Worm (Caenorhabditis elegans): ENCODE data around the gene B0432.9.
A peak's percentile ranks its signal among the peaks of the same experiment; 100 is the strongest.

B0432.9 gene

ce11 chrII:282483-282882 lies 1.0 kb downstream of the B0432.9 start, which contains the start of gene trul-1:
trul-1 (minus strand) TSS chrII:282583.
- TF ChIP-seq elt-3 (tag; optimal IDR thresholded peaks at IDR 0.05) (no peak), unc-130 (tag; optimal IDR thresholded peaks at IDR 0.05) (no peak), xbp-1 (tag; optimal IDR thresholded peaks at IDR 0.05) (no peak), unc-30 (tag; optimal IDR thresholded peaks at IDR 0.05) (no peak), lin-14 (GFP tag; optimal IDR thresholded peaks at IDR 0.05) (no peak), swsn-7 (tag; optimal IDR thresholded peaks at IDR 0.05) (no peak), dpl-1 (GFP tag; optimal IDR thresholded peaks at IDR 0.05) (no peak), sptf-1 (tag; optimal IDR thresholded peaks at IDR 0.05) (no peak), nhr-85 (tag) (no peak)

ce11 chrII:278636-279035 lies 4.9 kb downstream of the B0432.9 start, which contains the start of gene B0432.8:
B0432.8 (minus strand) TSS chrII:278736.
- no peak for TF ChIP-seq hpl-2 (GFP tag; optimal IDR thresholded peaks at IDR 0.05)
- no peak for TF ChIP-seq aha-1 (tag; optimal IDR thresholded peaks at IDR 0.05)

- no peak for TF ChIP-seq ama-1 (optimal IDR thresholded peaks at IDR 0.05)
- TF ChIP-seq mef-2 (tag; optimal IDR thresholded peaks at IDR 0.05) = no peak
- TF ChIP-seq nhr-28 (tag; optimal IDR thresholded peaks at IDR 0.05) = no peak
- no peak for TF ChIP-seq lin-13 (GFP tag; optimal IDR thresholded peaks at IDR 0.05)
Measured at ce11 chrII:273872-274271, 9.6 kb downstream of the B0432.9 start, which contains the start of gene B0432.7. B0432.7 (minus strand) TSS chrII:273972.

ce11 chrII:264053-264452 lies 19.4 kb downstream of the B0432.9 start, which contains the start of gene B0432.14:
B0432.14 (plus strand) TSS chrII:264353.
- no peak for TF ChIP-seq hlh-17 (GFP tag; optimal IDR thresholded peaks at IDR 0.05; ENCODE audit: borderline replicate concordance)
- TF ChIP-seq C16A3.4 (tag; optimal IDR thresholded peaks at IDR 0.05) = no peak
- no peak for TF ChIP-seq lin-15B (tag; optimal IDR thresholded peaks at IDR 0.05)
- no peak for TF ChIP-seq elt-3 (tag; optimal IDR thresholded peaks at IDR 0.05)
- no peak for TF ChIP-seq ceh-88 (GFP tag; IDR thresholded peaks at IDR 0.05)
- TF ChIP-seq pag-3 (tag; optimal IDR thresholded peaks at IDR 0.05; ENCODE audit: borderline replicate concordance, insufficient read depth) = no peak
- no peak for TF ChIP-seq ets-5 (GFP tag; IDR thresholded peaks at IDR 0.05)
- TF ChIP-seq lin-13 (GFP tag; optimal IDR thresholded peaks at IDR 0.05) = no peak
- TF ChIP-seq mdl-1 (tag; optimal IDR thresholded peaks at IDR 0.05) = no peak
- TF ChIP-seq blmp-1 (tag; optimal IDR thresholded peaks at IDR 0.05) = no peak

- TF ChIP-seq aha-1 (tag; optimal IDR thresholded peaks at IDR 0.05) (no peak), dpl-1 (GFP tag; optimal IDR thresholded peaks at IDR 0.05) (no peak), C16A3.4 (tag; optimal IDR thresholded peaks at IDR 0.05) (no peak), grh-1 (GFP tag; IDR thresholded peaks at IDR 0.05) (no peak), lin-15B (tag; optimal IDR thresholded peaks at IDR 0.05) (no peak), lin-14 (GFP tag; optimal IDR thresholded peaks at IDR 0.05) (no peak), nhr-77 (tag; optimal IDR thresholded peaks at IDR 0.05) (no peak), sox-4 (tag; optimal IDR thresholded peaks at IDR 0.05) (no peak), vab-15 (tag; optimal IDR thresholded peaks at IDR 0.05) (no peak), fkh-4 (tag; optimal IDR thresholded peaks at IDR 0.05; ENCODE audit: borderline replicate concordance) (no peak)
Measured at ce11 chrII:263563-263962, 19.9 kb downstream of the B0432.9 start, which contains the start of gene scc-2. scc-2 (minus strand) TSS chrII:263663.

ce11 chrII:257519-257918 lies 26.0 kb downstream of the B0432.9 start, which contains the start of gene cat-2:
cat-2 (plus strand) TSS chrII:257819.
- TF ChIP-seq nhr-12 (tag; optimal IDR thresholded peaks at IDR 0.05) = no peak

ce11 chrII:255124-255523 lies 28.4 kb downstream of the B0432.9 start:
- TF ChIP-seq elt-3 (tag; optimal IDR thresholded peaks at IDR 0.05) (peak in 5 of 6 experiments; percentile 39 to 94 (median 62)), irx-1 (tag; optimal IDR thresholded peaks at IDR 0.05) (peak; percentile 94), nhr-19 (GFP tag; conservative IDR thresholded peaks at IDR 0.05) (peak; percentile 96), pag-3 (tag; optimal IDR thresholded peaks at IDR 0.05; ENCODE audit: borderline replicate concordance, insufficient read depth) (no peak), xbp-1 (tag; optimal IDR thresholded peaks at IDR 0.05) (peak; percentile 96), ceh-90 (tag; optimal IDR thresholded peaks at IDR 0.05) (peak; percentile 74), rnt-1 (tag; optimal IDR thresholded peaks at IDR 0.05) (peak; percentile 98), unc-62 (GFP tag; optimal IDR thresholded peaks at IDR 0.05) (no peak), jun-1 (tag; optimal IDR thresholded peaks at IDR 0.05) (peak; percentile 90), C34B4.2 (tag; optimal IDR thresholded peaks at IDR 0.05) (peak; percentile 64), aly-2 (tag; optimal IDR thresholded peaks at IDR 0.05) (peak; percentile 69), nhr-20 (tag; optimal IDR thresholded peaks at IDR 0.05) (peak; percentile 97), hpl-2 (GFP tag; optimal IDR thresholded peaks at IDR 0.05) (peak; percentile 93), ces-1 (GFP tag; optimal IDR thresholded peaks at IDR 0.05) (peak; percentile 93), lin-39 (tag; optimal IDR thresholded peaks at IDR 0.05) (peak; percentile 93), snu-23 (GFP tag; optimal IDR thresholded peaks at IDR 0.05) (peak; percentile 99), tlp-1 (tag; optimal IDR thresholded peaks at IDR 0.05) (no peak)
